Fruit fly (Drosophila melanogaster): ENCODE data around the gene CG34263.

Gene CG34263

DNA sequence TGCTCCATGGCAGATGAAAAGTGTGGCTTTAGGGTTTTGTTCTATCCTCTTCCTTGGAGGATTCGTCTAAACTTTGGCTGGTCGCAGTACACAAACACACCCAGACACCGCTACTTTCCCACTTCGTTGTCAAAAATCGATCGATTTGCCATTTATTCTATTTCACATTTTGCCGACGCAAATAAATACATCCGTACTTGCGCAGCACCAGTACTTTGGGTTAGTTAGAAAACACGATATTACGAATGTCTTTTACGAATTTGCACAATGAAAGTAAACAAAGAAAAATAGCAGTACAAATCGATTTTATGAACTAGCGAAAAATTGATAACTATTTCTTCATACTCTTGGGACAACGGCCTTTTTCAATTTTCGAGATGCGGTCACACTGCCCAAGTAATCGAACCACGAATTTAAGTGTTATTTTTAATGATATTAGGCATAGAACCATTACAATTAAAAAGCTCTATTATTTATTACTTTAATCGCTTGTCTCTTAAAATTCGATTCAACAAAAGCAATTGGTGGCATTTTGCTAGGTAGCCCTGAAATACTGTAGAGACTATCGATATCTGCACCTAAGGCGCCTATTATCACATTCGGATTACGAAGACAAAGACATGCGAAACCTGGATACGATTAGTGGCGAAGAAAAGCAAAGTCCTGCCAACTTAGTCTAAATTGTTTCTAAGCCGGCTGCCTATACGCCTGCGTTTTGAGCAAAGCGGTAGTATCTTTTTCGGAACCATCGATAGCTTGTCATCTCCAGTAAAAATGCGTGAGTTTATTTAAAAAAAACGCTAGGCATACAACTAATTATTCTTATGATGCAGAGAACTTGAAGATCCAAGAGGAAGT lies 7.9 kb downstream of the CG34263 start, which contains the start of the genes DIP2 and wac (continued):
- peak; percentile 4 for TF ChIP-seq fd3F (GFP tag; optimal IDR thresholded peaks at IDR 0.05)
- TF ChIP-seq HHEX (GFP tag; optimal IDR thresholded peaks at IDR 0.05), result peak; percentile 11
- TF ChIP-seq CTCF (GFP tag; optimal IDR thresholded peaks at IDR 0.05), result peak; percentile 59
- peak; percentile 72 to 90 for TF ChIP-seq dpn (GFP tag; optimal IDR thresholded peaks at IDR 0.05)
- TF ChIP-seq disco-r (GFP tag; optimal IDR thresholded peaks at IDR 0.05), result peak; percentile 52
- peak; percentile 93 for TF ChIP-seq mam (GFP tag; optimal IDR thresholded peaks at IDR 0.05)
- peak; percentile 86 for TF ChIP-seq tin (GFP tag; optimal IDR thresholded peaks at IDR 0.05)
- TF ChIP-seq hth (optimal IDR thresholded peaks at IDR 0.05), result no peak
- peak; percentile 78 for TF ChIP-seq Mes4 (GFP tag; optimal IDR thresholded peaks at IDR 0.05)
- peak; percentile 14 for TF ChIP-seq CG30431 (GFP tag; optimal IDR thresholded peaks at IDR 0.05)
- 0 out of 2 replicates have a peak, but pooled peaks have one; percentile 48 for TF ChIP-seq CG11085 (GFP tag; IDR thresholded peaks at IDR 0.05)
- TF ChIP-seq Atf-2 (GFP tag; optimal IDR thresholded peaks at IDR 0.05), result peak; percentile 41
- no peak for TF ChIP-seq CG7271 (tag; optimal IDR thresholded peaks at IDR 0.05)
- TF ChIP-seq CG7963 (GFP tag; IDR thresholded peaks at IDR 0.05; ENCODE audit: partially characterized antibody), result peak; percentile 73
- peak; percentile 54; the same call in 2 of the 3 replicates for TF ChIP-seq Optix (GFP tag; IDR thresholded peaks at IDR 0.05)
- TF ChIP-seq Doc3 (GFP tag; IDR thresholded peaks at IDR 0.05; ENCODE audit: partially characterized antibody), result peak; percentile 86
- no peak for TF ChIP-seq Trl (optimal IDR thresholded peaks at IDR 0.05)
- TF ChIP-seq Trl (GFP tag; optimal IDR thresholded peaks at IDR 0.05), result peak; percentile 92
- peak; percentile 56 for TF ChIP-seq CG9727 (GFP tag; optimal IDR thresholded peaks at IDR 0.05)
- peak; percentile 49 for TF ChIP-seq CG1233 (GFP tag; optimal IDR thresholded peaks at IDR 0.05)
- TF ChIP-seq CG8388 (GFP tag; optimal IDR thresholded peaks at IDR 0.05), result peak; percentile 28
- TF ChIP-seq CG30020 (tag; optimal IDR thresholded peaks at IDR 0.05), result peak; percentile 73
- peak; percentile 81 for TF ChIP-seq CG12391 (tag; optimal IDR thresholded peaks at IDR 0.05)
- peak; percentile 55 for TF ChIP-seq CG15696 (tag; optimal IDR thresholded peaks at IDR 0.05)
- peak; percentile 96 for TF ChIP-seq CG13287 (GFP tag; IDR thresholded peaks at IDR 0.05; ENCODE audit: partially characterized antibody)
- peak; percentile 96 for TF ChIP-seq BEAF-32 (GFP tag; optimal IDR thresholded peaks at IDR 0.05)
- TF ChIP-seq CG8290 (GFP tag; optimal IDR thresholded peaks at IDR 0.05), result peak; percentile 60
- peak; percentile 27 to 90 for TF ChIP-seq CG8290 (tag; optimal IDR thresholded peaks at IDR 0.05)
- no peak for TF ChIP-seq CG2678 (tag; optimal IDR thresholded peaks at IDR 0.05)
- no peak for TF ChIP-seq Meics (GFP tag; optimal IDR thresholded peaks at IDR 0.05)
- TF ChIP-seq Dfd (GFP tag; optimal IDR thresholded peaks at IDR 0.05), result no peak
- peak; percentile 75 for TF ChIP-seq gro (GFP tag; optimal IDR thresholded peaks at IDR 0.05)
- TF ChIP-seq dimm (GFP tag; IDR thresholded peaks at IDR 0.05), result no peak
- peak; percentile 71 for TF ChIP-seq CG16779 (GFP tag; IDR thresholded peaks at IDR 0.05)
- no peak for TF ChIP-seq h (optimal IDR thresholded peaks at IDR 0.05)
- TF ChIP-seq CG4820 (GFP tag; optimal IDR thresholded peaks at IDR 0.05), result peak; percentile 66
- TF ChIP-seq salm (tag; optimal IDR thresholded peaks at IDR 0.05), result peak; percentile 3
- TF ChIP-seq Dad (GFP tag; optimal IDR thresholded peaks at IDR 0.05), result peak; percentile 79
- no peak for TF ChIP-seq CG7745 (tag; optimal IDR thresholded peaks at IDR 0.05)
- TF ChIP-seq CoRest (tag; optimal IDR thresholded peaks at IDR 0.05), result peak; percentile 71
- peak; percentile 57; the same call in 1 of the 3 replicates for TF ChIP-seq CG11093 (GFP tag; IDR thresholded peaks at IDR 0.05)
- peak; percentile 88 for TF ChIP-seq eyg (GFP tag; optimal IDR thresholded peaks at IDR 0.05)
- TF ChIP-seq Camta (GFP tag; optimal IDR thresholded peaks at IDR 0.05), result peak; percentile 50
- TF ChIP-seq pros (GFP tag; optimal IDR thresholded peaks at IDR 0.05), result peak; percentile 97
- no peak for TF ChIP-seq CG15269 (tag; optimal IDR thresholded peaks at IDR 0.05)
- TF ChIP-seq Mad (GFP tag; optimal IDR thresholded peaks at IDR 0.05), result peak; percentile 86
- TF ChIP-seq HLH54F (GFP tag; optimal IDR thresholded peaks at IDR 0.05), result peak; percentile 85
- peak; percentile 21 for TF ChIP-seq en (GFP tag; optimal IDR thresholded peaks at IDR 0.05)
- peak; percentile 68 for TF ChIP-seq slp2 (GFP tag; optimal IDR thresholded peaks at IDR 0.05)
- TF ChIP-seq NfI (GFP tag; optimal IDR thresholded peaks at IDR 0.05), result peak; percentile 70
- peak; percentile 72 for TF ChIP-seq Xrp1 (GFP tag; IDR thresholded peaks at IDR 0.05)

All from whole organism, embryonic.